Fruit fly (Drosophila melanogaster): ENCODE measurements around the gene gudu.

gudu gene

dm6 chr2L:7433957-7434736 lies 45.8 kb downstream of the gudu start (continued):
- no peak for TF ChIP-seq Hr38 (GFP tag; optimal IDR thresholded peaks at IDR 0.05)
- TF ChIP-seq esn (GFP tag; optimal IDR thresholded peaks at IDR 0.05), result peak; percentile 21
- TF ChIP-seq cyc (GFP tag; optimal IDR thresholded peaks at IDR 0.05), result no peak
- no peak for TF ChIP-seq Sox102F (GFP tag; optimal IDR thresholded peaks at IDR 0.05)
- no peak for TF ChIP-seq CG6792 (GFP tag; optimal IDR thresholded peaks at IDR 0.05)
- TF ChIP-seq net (GFP tag; optimal IDR thresholded peaks at IDR 0.05), result no peak
- no peak for TF ChIP-seq Eip93F (GFP tag; optimal IDR thresholded peaks at IDR 0.05)
- no peak for TF ChIP-seq CG1621 (tag; optimal IDR thresholded peaks at IDR 0.05)
- TF ChIP-seq Sox15 (GFP tag; optimal IDR thresholded peaks at IDR 0.05), result no peak
- TF ChIP-seq Eip75B (GFP tag; optimal IDR thresholded peaks at IDR 0.05), result peak; percentile 11
- TF ChIP-seq CG6808 (GFP tag; optimal IDR thresholded peaks at IDR 0.05), result no peak
- TF ChIP-seq OdsH (GFP tag; optimal IDR thresholded peaks at IDR 0.05), result peak; percentile 23
- no peak for TF ChIP-seq CG10669 (GFP tag; optimal IDR thresholded peaks at IDR 0.05)
- peak; percentile 3 for TF ChIP-seq lz (GFP tag; optimal IDR thresholded peaks at IDR 0.05)
- TF ChIP-seq Hr39 (GFP tag; optimal IDR thresholded peaks at IDR 0.05), result no peak
- TF ChIP-seq Hr4 (GFP tag; optimal IDR thresholded peaks at IDR 0.05), result peak; percentile 41
- TF ChIP-seq spab (GFP tag; optimal IDR thresholded peaks at IDR 0.05), result no peak
- no peak for TF ChIP-seq dac (GFP tag; optimal IDR thresholded peaks at IDR 0.05)
- no peak for TF ChIP-seq acj6 (GFP tag; optimal IDR thresholded peaks at IDR 0.05)
- TF ChIP-seq Ets96B (tag; optimal IDR thresholded peaks at IDR 0.05), result peak; percentile 48
- TF ChIP-seq Smox (GFP tag; optimal IDR thresholded peaks at IDR 0.05), result no peak
- no peak for TF ChIP-seq pdm3 (GFP tag; optimal IDR thresholded peaks at IDR 0.05)
- no peak for TF ChIP-seq Met (GFP tag; optimal IDR thresholded peaks at IDR 0.05)
- peak; percentile 15 for TF ChIP-seq achi (GFP tag; optimal IDR thresholded peaks at IDR 0.05)
- TF ChIP-seq CG6163 (GFP tag; IDR thresholded peaks at IDR 0.05), result no peak
- no peak for TF ChIP-seq CG3032 (tag; optimal IDR thresholded peaks at IDR 0.05)
- peak; percentile 31 for TF ChIP-seq CG34406 (GFP tag; optimal IDR thresholded peaks at IDR 0.05)

dm6 chr2L:7434737-7435356 lies 46.5 kb downstream of the gudu start:
- no peak for TF ChIP-seq vri (GFP tag; optimal IDR thresholded peaks at IDR 0.05)
- TF ChIP-seq CG32006 (GFP tag; optimal IDR thresholded peaks at IDR 0.05), result peak; percentile 23
- peak; percentile 11 for TF ChIP-seq CG10669 (GFP tag; optimal IDR thresholded peaks at IDR 0.05)
- TF ChIP-seq CG10631 (GFP tag; optimal IDR thresholded peaks at IDR 0.05), result peak; percentile 21
- TF ChIP-seq CG11762 (GFP tag; optimal IDR thresholded peaks at IDR 0.05; ENCODE audit: insufficient read depth), result peak; percentile 14
- TF ChIP-seq Eip75B (GFP tag; optimal IDR thresholded peaks at IDR 0.05), result no peak
- TF ChIP-seq Sox14 (GFP tag; optimal IDR thresholded peaks at IDR 0.05), result peak; percentile 44
- no peak for TF ChIP-seq Lpt (GFP tag; optimal IDR thresholded peaks at IDR 0.05)
- no peak for TF ChIP-seq CG11294 (GFP tag; IDR thresholded peaks at IDR 0.05)
- no peak for TF ChIP-seq Sox15 (GFP tag; optimal IDR thresholded peaks at IDR 0.05)
- peak; percentile 54 for TF ChIP-seq CG16779 (tag; optimal IDR thresholded peaks at IDR 0.05)
- peak; percentile 36 for TF ChIP-seq CG34406 (GFP tag; optimal IDR thresholded peaks at IDR 0.05)
- TF ChIP-seq Ets21C (GFP tag; optimal IDR thresholded peaks at IDR 0.05), result no peak
- peak; percentile 28 for TF ChIP-seq achi (GFP tag; optimal IDR thresholded peaks at IDR 0.05)
- TF ChIP-seq CG6792 (GFP tag; optimal IDR thresholded peaks at IDR 0.05), result peak; percentile 36
- no peak for TF ChIP-seq salr (GFP tag; optimal IDR thresholded peaks at IDR 0.05)
- TF ChIP-seq Blimp-1 (GFP tag; optimal IDR thresholded peaks at IDR 0.05), result no peak
- peak; percentile 40 for TF ChIP-seq CG6808 (GFP tag; optimal IDR thresholded peaks at IDR 0.05)
- no peak for TF ChIP-seq fd59A (GFP tag; optimal IDR thresholded peaks at IDR 0.05)
- TF ChIP-seq spab (GFP tag; optimal IDR thresholded peaks at IDR 0.05), result peak; percentile 5
- peak; percentile 43 for TF ChIP-seq net (GFP tag; optimal IDR thresholded peaks at IDR 0.05)
- no peak for TF ChIP-seq dac (GFP tag; optimal IDR thresholded peaks at IDR 0.05)
- TF ChIP-seq Eip78C (GFP tag), result peak; percentile 77
- TF ChIP-seq ss (GFP tag; optimal IDR thresholded peaks at IDR 0.05), result peak; percentile 12 to 57
- TF ChIP-seq CG31627 (GFP tag; optimal IDR thresholded peaks at IDR 0.05), result no peak
- TF ChIP-seq esn (GFP tag; optimal IDR thresholded peaks at IDR 0.05), result peak; percentile 57
- peak; percentile 20 for TF ChIP-seq cyc (GFP tag; optimal IDR thresholded peaks at IDR 0.05)
- TF ChIP-seq CG6163 (GFP tag; IDR thresholded peaks at IDR 0.05), result no peak
- TF ChIP-seq Met (GFP tag; optimal IDR thresholded peaks at IDR 0.05), result peak; percentile 30
- peak; percentile 67 for TF ChIP-seq CG15336 (GFP tag; IDR thresholded peaks at IDR 0.05)
- no peak for TF ChIP-seq fd85E (GFP tag; optimal IDR thresholded peaks at IDR 0.05)
- TF ChIP-seq Eip93F (GFP tag; optimal IDR thresholded peaks at IDR 0.05), result no peak
- no peak for TF ChIP-seq CG3919 (GFP tag; optimal IDR thresholded peaks at IDR 0.05)
- no peak for TF ChIP-seq CG8632 (GFP tag; optimal IDR thresholded peaks at IDR 0.05)

Measured in whole organism, prepupa.